Worm (Caenorhabditis elegans): ENCODE measurements around the gene ZK1098.2.

The ZK1098.2 gene

ce11 chrIII:9502155-9502714 is 26.7 kb upstream of the ZK1098.2 start:
- TF ChIP-seq cebp-1 (GFP tag; IDR thresholded peaks at IDR 0.05) (peak; percentile 49; the same call in 1 of the 2 replicates), cebp-1 (tag; optimal IDR thresholded peaks at IDR 0.05) (peak; percentile 88), F23B12.7 (tag; optimal IDR thresholded peaks at IDR 0.05; ENCODE audit: insufficient read depth) (no peak)

- TF ChIP-seq nhr-179 (tag; optimal IDR thresholded peaks at IDR 0.05) (no peak), tbp1 (GFP tag; optimal IDR thresholded peaks at IDR 0.05) (no peak), unc-130 (GFP tag; optimal IDR thresholded peaks at IDR 0.05) (peak; percentile 24), sea-2 (GFP tag; IDR thresholded peaks at IDR 0.05) (no peak), nhr-80 (tag; optimal IDR thresholded peaks at IDR 0.05) (no peak), ztf-3 (GFP tag; optimal IDR thresholded peaks at IDR 0.05) (no peak), rec-8 (tag; optimal IDR thresholded peaks at IDR 0.05) (no peak), somi-1 (GFP tag; optimal IDR thresholded peaks at IDR 0.05) (no peak), Y56A3A.18 (GFP tag; IDR thresholded peaks at IDR 0.05) (no peak), dox-1 (GFP tag; IDR thresholded peaks at IDR 0.05) (no peak; the same call in 1 of the 2 replicates), madf-6 (GFP tag; IDR thresholded peaks at IDR 0.05) (peak; percentile 95), nfyb-1 (GFP tag; IDR thresholded peaks at IDR 0.05) (0 out of 2 replicates have a peak, but pooled peaks have one; percentile 55), ztf-18 (tag; optimal IDR thresholded peaks at IDR 0.05) (peak; percentile 22), ceh-40 (GFP tag; IDR thresholded peaks at IDR 0.05) (no peak), repo-1 (tag; optimal IDR thresholded peaks at IDR 0.05) (no peak), dpl-1 (GFP tag; optimal IDR thresholded peaks at IDR 0.05) (peak; percentile 50), ceh-58 (GFP tag; IDR thresholded peaks at IDR 0.05) (no peak), nhr-90 (tag; optimal IDR thresholded peaks at IDR 0.05) (no peak), snpc-3.4 (tag; optimal IDR thresholded peaks at IDR 0.05) (peak; percentile 35), F37B4.10 (GFP tag; IDR thresholded peaks at IDR 0.05) (no peak), F33H1.4 (GFP tag; IDR thresholded peaks at IDR 0.05) (peak; percentile 71), egrh-3 (GFP tag; IDR thresholded peaks at IDR 0.05) (no peak), Y79H2A.3 (GFP tag; conservative IDR thresholded peaks at IDR 0.05) (no peak), B0035.1 (tag; optimal IDR thresholded peaks at IDR 0.05) (no peak), B0336.3 (GFP tag; IDR thresholded peaks at IDR 0.05) (no peak), ceh-27 (GFP tag; optimal IDR thresholded peaks at IDR 0.05) (no peak), tbx-9 (tag; optimal IDR thresholded peaks at IDR 0.05; ENCODE audit: borderline replicate concordance) (no peak), zfh-2 (GFP tag; conservative IDR thresholded peaks at IDR 0.05) (no peak), D2030.7 (GFP tag; IDR thresholded peaks at IDR 0.05) (peak; percentile 89), sptf-2 (GFP tag; optimal IDR thresholded peaks at IDR 0.05) (no peak), sdz-38 (tag; optimal IDR thresholded peaks at IDR 0.05) (no peak), F52B5.7 (tag; optimal IDR thresholded peaks at IDR 0.05) (no peak), snpc-1.3 (tag; optimal IDR thresholded peaks at IDR 0.05; ENCODE audit: insufficient read depth) (no peak), attf-3 (GFP tag; conservative IDR thresholded peaks at IDR 0.05) (no peak), hsf-1 (GFP tag; IDR thresholded peaks at IDR 0.05) (peak; percentile 91), B0019.2 (GFP tag; conservative IDR thresholded peaks at IDR 0.05) (0 out of 2 replicates have a peak, but pooled peaks have one; percentile 46), ztf-25 (GFP tag; IDR thresholded peaks at IDR 0.05) (no peak), ama-1 (optimal IDR thresholded peaks at IDR 0.05) (no peak), ama-1 (GFP tag; optimal IDR thresholded peaks at IDR 0.05) (no peak), Y67H2A.10 (GFP tag; conservative IDR thresholded peaks at IDR 0.05) (peak; percentile 38; the same call in 1 of the 2 replicates), ekl-4 (GFP tag; IDR thresholded peaks at IDR 0.05) (0 out of 2 replicates have a peak, but pooled peaks have one; percentile 20), gei-17 (GFP tag; optimal IDR thresholded peaks at IDR 0.05) (no peak), pbrm-1 (GFP tag; IDR thresholded peaks at IDR 0.05) (peak; percentile 62; the same call in 1 of the 2 replicates), Y53F4B.3 (GFP tag; IDR thresholded peaks at IDR 0.05) (no peak)
These were observed 24.6 kb upstream of the ZK1098.2 start for ce11 chrIII:9504347-9504746.
